Worm (Caenorhabditis elegans): ENCODE measurements around the gene F25E5.16.

DNA sequence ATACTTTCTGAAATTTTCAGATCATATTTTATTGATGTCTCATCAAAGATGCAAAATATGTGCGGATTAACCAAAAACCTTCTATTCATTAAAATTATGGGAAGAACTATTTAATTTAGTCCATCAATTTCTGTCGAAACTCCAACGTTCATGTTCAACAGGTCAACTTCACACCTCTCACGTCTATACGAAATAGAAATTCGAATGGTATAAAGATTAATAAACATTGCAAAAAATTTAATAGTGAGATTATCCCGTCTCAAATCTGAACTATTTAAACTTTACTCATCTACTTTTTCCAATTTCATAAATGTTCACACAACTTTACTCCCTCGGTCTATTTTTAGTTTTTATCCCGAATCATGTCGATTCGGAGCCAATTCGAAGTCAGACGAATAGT, 28.5 kb upstream of the F25E5.16 start, which contains the start of gene R13D7.2:
- TF ChIP-seq attf-5 (GFP tag; optimal IDR thresholded peaks at IDR 0.05) (no peak), B0336.3 (GFP tag; IDR thresholded peaks at IDR 0.05) (no peak), him-1 (tag; optimal IDR thresholded peaks at IDR 0.05) (no peak), ets-4 (GFP tag; optimal IDR thresholded peaks at IDR 0.05) (no peak), unc-130 (GFP tag; optimal IDR thresholded peaks at IDR 0.05) (no peak), unc-62 (GFP tag; optimal IDR thresholded peaks at IDR 0.05) (no peak), pbrm-1 (GFP tag; IDR thresholded peaks at IDR 0.05) (no peak), dpl-1 (GFP tag; optimal IDR thresholded peaks at IDR 0.05) (no peak), ama-1 (optimal IDR thresholded peaks at IDR 0.05) (no peak), ama-1 (GFP tag; optimal IDR thresholded peaks at IDR 0.05) (no peak), D2030.7 (GFP tag; IDR thresholded peaks at IDR 0.05) (no peak)
